Worm (Caenorhabditis elegans): ENCODE results near the gene H01M10.2.

H01M10.2 gene

ce11 chrX:2544645-2545044, 40.9 kb downstream of the H01M10.2 start:
- TF ChIP-seq eor-1 (tag; optimal IDR thresholded peaks at IDR 0.05) (no peak), elt-2 (tag; optimal IDR thresholded peaks at IDR 0.05) (peak; percentile 79), pqm-1 (tag; optimal IDR thresholded peaks at IDR 0.05) (peak; percentile 78), pha-4 (tag; optimal IDR thresholded peaks at IDR 0.05) (peak; percentile 21), skn-1 (tag; optimal IDR thresholded peaks at IDR 0.05) (peak; percentile 37), nfya-1 (tag; optimal IDR thresholded peaks at IDR 0.05; ENCODE audit: insufficient read depth) (no peak), lin-39 (tag; optimal IDR thresholded peaks at IDR 0.05) (no peak)

ce11 chrX:2543353-2543752, 42.2 kb downstream of the H01M10.2 start:
- TF ChIP-seq pqm-1 (tag; optimal IDR thresholded peaks at IDR 0.05) (peak; percentile 22), elt-2 (tag; optimal IDR thresholded peaks at IDR 0.05) (peak; percentile 59), nhr-76 (tag; optimal IDR thresholded peaks at IDR 0.05) (no peak), nfya-1 (tag; optimal IDR thresholded peaks at IDR 0.05; ENCODE audit: insufficient read depth) (peak; percentile 10)

ce11 chrX:2541003-2541521, 44.5 kb downstream of the H01M10.2 start, which contains the start of gene F52H2.3:
Gene F52H2.3, minus strand, starts transcription at chrX:2541053.
- TF ChIP-seq nhr-23 (tag; optimal IDR thresholded peaks at IDR 0.05): no peak
- no peak for TF ChIP-seq hmg-11 (tag; optimal IDR thresholded peaks at IDR 0.05)
- peak; percentile 84 for TF ChIP-seq elt-2 (tag; optimal IDR thresholded peaks at IDR 0.05)
- TF ChIP-seq mdl-1 (tag; optimal IDR thresholded peaks at IDR 0.05): no peak
- peak; percentile 52 for TF ChIP-seq pqm-1 (tag; optimal IDR thresholded peaks at IDR 0.05)
- no peak for TF ChIP-seq nhr-237 (tag; optimal IDR thresholded peaks at IDR 0.05)
- peak; percentile 79 for TF ChIP-seq pha-4 (tag; optimal IDR thresholded peaks at IDR 0.05)

- TF ChIP-seq ceh-16 (tag; optimal IDR thresholded peaks at IDR 0.05) (no peak), egl-5 (tag; optimal IDR thresholded peaks at IDR 0.05) (no peak), sea-2 (GFP tag; optimal IDR thresholded peaks at IDR 0.05) (no peak), elt-1 (tag; optimal IDR thresholded peaks at IDR 0.05) (no peak), fkh-2 (tag; optimal IDR thresholded peaks at IDR 0.05) (no peak), mdl-1 (tag; optimal IDR thresholded peaks at IDR 0.05) (no peak), nhr-28 (tag; optimal IDR thresholded peaks at IDR 0.05) (no peak), nhr-43 (tag; optimal IDR thresholded peaks at IDR 0.05; ENCODE audit: poor library complexity, severe bottlenecking) (no peak), mml-1 (tag; optimal IDR thresholded peaks at IDR 0.05) (no peak), fos-1 (tag; optimal IDR thresholded peaks at IDR 0.05) (no peak), eor-1 (tag; optimal IDR thresholded peaks at IDR 0.05) (no peak), egl-27 (tag; optimal IDR thresholded peaks at IDR 0.05) (no peak), nhr-23 (tag; optimal IDR thresholded peaks at IDR 0.05) (no peak), elt-2 (tag; optimal IDR thresholded peaks at IDR 0.05) (no peak), tbx-2 (tag; optimal IDR thresholded peaks at IDR 0.05) (no peak), lsy-12 (tag; optimal IDR thresholded peaks at IDR 0.05) (no peak)
Observed at ce11 chrX:2538713-2539112, 46.8 kb downstream of the H01M10.2 start.

- TF ChIP-seq ztf-11 (tag; optimal IDR thresholded peaks at IDR 0.05): no peak
- TF ChIP-seq ceh-9 (tag; optimal IDR thresholded peaks at IDR 0.05): no peak
- TF ChIP-seq egl-5 (tag; optimal IDR thresholded peaks at IDR 0.05): peak; percentile 70
- no peak for TF ChIP-seq eor-1 (tag; optimal IDR thresholded peaks at IDR 0.05)
- TF ChIP-seq lin-15B (tag; optimal IDR thresholded peaks at IDR 0.05): peak; percentile 29
- TF ChIP-seq R02D3.7 (tag; optimal IDR thresholded peaks at IDR 0.05): no peak
- TF ChIP-seq nhr-76 (tag; optimal IDR thresholded peaks at IDR 0.05): no peak
- peak; percentile 81 for TF ChIP-seq nhr-25 (tag; optimal IDR thresholded peaks at IDR 0.05)
- TF ChIP-seq egl-27 (tag; optimal IDR thresholded peaks at IDR 0.05): peak; percentile 65
- TF ChIP-seq nhr-28 (tag; optimal IDR thresholded peaks at IDR 0.05): no peak
- peak; percentile 66 for TF ChIP-seq hmg-11 (tag; optimal IDR thresholded peaks at IDR 0.05)
- peak; percentile 36 for TF ChIP-seq elt-1 (tag; optimal IDR thresholded peaks at IDR 0.05)
- TF ChIP-seq skn-1 (tag; optimal IDR thresholded peaks at IDR 0.05): peak; percentile 42
- no peak for TF ChIP-seq mml-1 (tag; optimal IDR thresholded peaks at IDR 0.05)
- TF ChIP-seq ztf-4 (tag; optimal IDR thresholded peaks at IDR 0.05): no peak
- TF ChIP-seq nhr-237 (tag; optimal IDR thresholded peaks at IDR 0.05): no peak
- TF ChIP-seq nhr-67 (tag; optimal IDR thresholded peaks at IDR 0.05): no peak
- no peak for TF ChIP-seq aly-2 (tag; optimal IDR thresholded peaks at IDR 0.05)
- TF ChIP-seq nhr-43 (tag; optimal IDR thresholded peaks at IDR 0.05; ENCODE audit: poor library complexity, severe bottlenecking): no peak
- TF ChIP-seq nfya-1 (tag; optimal IDR thresholded peaks at IDR 0.05; ENCODE audit: insufficient read depth): peak; percentile 89
- TF ChIP-seq ama-1 (optimal IDR thresholded peaks at IDR 0.05): no peak
- TF ChIP-seq elt-3 (tag; optimal IDR thresholded peaks at IDR 0.05): no peak
- TF ChIP-seq ceh-28 (tag; optimal IDR thresholded peaks at IDR 0.05): peak; percentile 71
- no peak for TF ChIP-seq pqm-1 (tag; optimal IDR thresholded peaks at IDR 0.05)
- no peak for TF ChIP-seq zag-1 (tag; optimal IDR thresholded peaks at IDR 0.05)
- no peak for TF ChIP-seq ZK546.5 (tag; optimal IDR thresholded peaks at IDR 0.05)
- peak; percentile 97 for TF ChIP-seq lin-39 (tag; optimal IDR thresholded peaks at IDR 0.05)
- peak; percentile 10 for TF ChIP-seq mdl-1 (tag; optimal IDR thresholded peaks at IDR 0.05)
- peak; percentile 12 for TF ChIP-seq lsy-12 (tag; optimal IDR thresholded peaks at IDR 0.05)
- no peak for TF ChIP-seq nhr-77 (tag; optimal IDR thresholded peaks at IDR 0.05)
- TF ChIP-seq fkh-10 (GFP tag; optimal IDR thresholded peaks at IDR 0.05): peak; percentile 66
- TF ChIP-seq nhr-23 (tag; optimal IDR thresholded peaks at IDR 0.05): peak; percentile 79
- TF ChIP-seq elt-2 (tag; optimal IDR thresholded peaks at IDR 0.05): no peak
- TF ChIP-seq fkh-2 (tag; optimal IDR thresholded peaks at IDR 0.05): no peak
- peak; percentile 54 for TF ChIP-seq tbx-2 (tag; optimal IDR thresholded peaks at IDR 0.05)
- no peak for TF ChIP-seq fos-1 (tag; optimal IDR thresholded peaks at IDR 0.05)
- TF ChIP-seq sea-2 (GFP tag; optimal IDR thresholded peaks at IDR 0.05): no peak
Observed at ce11 chrX:2536246-2536772, 49.2 kb downstream of the H01M10.2 start.
